Worm (Caenorhabditis elegans) whole organism, L2 larva: ENCODE data around the gene F40H3.2.

ENCODE experiments used
- C34F6.9 ChIP-seq: fragments of 150-350 bp; optimal IDR thresholded peaks from 2 replicates; lab custom pipeline; 2014; ENCODE audit warnings: missing biosample characterization, missing genetic modification characterization
- F13H6.1 ChIP-seq: sonication (generic microtip); optimal IDR thresholded peaks from 2 replicates; lab custom pipeline; 2016; ENCODE audit warnings: missing genetic modification characterization, missing compliant biosample characterization
- R02D3.7 ChIP-seq: fragments of 150-350 bp; optimal IDR thresholded peaks from 2 replicates; lab custom pipeline; 2014; ENCODE audit warnings: missing biosample characterization, missing genetic modification characterization
- Y55F3AM.14 ChIP-seq: fragments of 200-800 bp; sonication (Bioruptor generic); optimal IDR thresholded peaks from 2 replicates; lab custom pipeline; 2018; ENCODE audit warnings: mild to moderate bottlenecking, missing genetic modification characterization, missing compliant biosample characterization
- alr-1 ChIP-seq: fragments of 150-350 bp; optimal IDR thresholded peaks from 2 replicates; lab custom pipeline; 2014; ENCODE audit warnings: missing biosample characterization, missing genetic modification characterization
- aly-2 ChIP-seq: fragments of 150-350 bp; optimal IDR thresholded peaks from 2 replicates; lab custom pipeline; 2014; ENCODE audit warnings: missing biosample characterization, missing genetic modification characterization
- blmp-1 ChIP-seq: sonication (generic microtip); optimal IDR thresholded peaks from 2 replicates; lab custom pipeline; 2017; ENCODE audit warnings: missing genetic modification characterization, mild to moderate bottlenecking, missing compliant biosample characterization, antibody characterized with exemption, moderate library complexity; ENCODE audit not compliant: insufficient read depth
- ceh-16 ChIP-seq: fragments of 150-350 bp; optimal IDR thresholded peaks from 2 replicates; lab custom pipeline; 2014; ENCODE audit warnings: missing biosample characterization, missing genetic modification characterization
- ceh-82 ChIP-seq: fragments of 150-350 bp; optimal IDR thresholded peaks from 2 replicates; lab custom pipeline; 2014; ENCODE audit warnings: missing biosample characterization, missing genetic modification characterization
- crh-2 ChIP-seq: sonication (generic microtip); optimal IDR thresholded peaks from 2 replicates; lab custom pipeline; 2017; ENCODE audit warnings: missing biosample characterization, missing genetic modification characterization
- egl-27 ChIP-seq: sonication (generic microtip); optimal IDR thresholded peaks from 3 replicates; lab custom pipeline; 2017; ENCODE audit warnings: missing biosample characterization, missing genetic modification reagents, missing genetic modification characterization
- elt-1 ChIP-seq: fragments of 150-350 bp; optimal IDR thresholded peaks from 2 replicates; lab custom pipeline; 2014; ENCODE audit warnings: missing biosample characterization, missing genetic modification characterization
- fos-1 ChIP-seq: fragments of 150-350 bp; optimal IDR thresholded peaks from 2 replicates; lab custom pipeline; 2014; ENCODE audit warnings: missing biosample characterization, missing genetic modification characterization
- gmeb-1 ChIP-seq: fragments of 150-350 bp; optimal IDR thresholded peaks from 2 replicates; lab custom pipeline; 2014; ENCODE audit warnings: missing biosample characterization, missing genetic modification characterization
- lin-11 ChIP-seq: fragments of 150-350 bp; sonication (generic microtip); optimal IDR thresholded peaks from 2 replicates; lab custom pipeline; 2014; ENCODE audit warnings: missing biosample characterization, missing genetic modification characterization, inconsistent platforms, mixed read lengths
- lin-13 ChIP-seq: fragments of 150-350 bp; optimal IDR thresholded peaks from 2 replicates; lab custom pipeline; 2014; ENCODE audit warnings: missing biosample characterization, missing genetic modification reagents, missing genetic modification characterization
- lin-39 ChIP-seq: fragments of 150-350 bp; optimal IDR thresholded peaks from 2 replicates; lab custom pipeline; 2014; ENCODE audit warnings: missing biosample characterization, missing genetic modification reagents, missing genetic modification characterization
- lsy-2 ChIP-seq, 2 experiments: fragments of 150-350 bp in 1 of 2; sonication (generic microtip) in 1 of 2; optimal IDR thresholded peaks; 2 replicates each; lab custom pipeline; 2014 to 2017; ENCODE audit warnings: missing biosample characterization in 2 of 2, missing genetic modification characterization in 2 of 2
- mab-5 ChIP-seq: fragments of 150-350 bp; optimal IDR thresholded peaks from 2 replicates; lab custom pipeline; 2014; ENCODE audit warnings: missing biosample characterization, missing genetic modification characterization
- mbf-1 ChIP-seq: sonication (generic microtip); optimal IDR thresholded peaks from 2 replicates; lab custom pipeline; 2017; ENCODE audit warnings: missing biosample characterization, missing genetic modification characterization
- mdl-1 ChIP-seq, 2 experiments: fragments of 150-350 bp in 1 of 2; sonication (generic microtip) in 1 of 2; optimal IDR thresholded peaks; 2 replicates each; lab custom pipeline; 2017; ENCODE audit warnings: missing biosample characterization in 2 of 2, missing genetic modification characterization in 2 of 2
- nhr-10 ChIP-seq: sonication (generic microtip); optimal IDR thresholded peaks from 2 replicates; lab custom pipeline; 2017; ENCODE audit warnings: missing biosample characterization, missing genetic modification characterization
- nhr-11 ChIP-seq: fragments of 150-350 bp; optimal IDR thresholded peaks from 2 replicates; lab custom pipeline; 2014; ENCODE audit warnings: missing biosample characterization, missing genetic modification characterization
- nhr-12 ChIP-seq: fragments of 150-350 bp; optimal IDR thresholded peaks from 2 replicates; lab custom pipeline; 2014; ENCODE audit warnings: missing biosample characterization, missing genetic modification characterization
- nhr-129 ChIP-seq: fragments of 150-350 bp; optimal IDR thresholded peaks from 2 replicates; lab custom pipeline; 2014; ENCODE audit warnings: missing biosample characterization, missing genetic modification characterization
- nhr-21 ChIP-seq: fragments of 150-350 bp; optimal IDR thresholded peaks from 2 replicates; lab custom pipeline; 2014; ENCODE audit warnings: missing biosample characterization, missing genetic modification characterization
- nhr-23 ChIP-seq: fragments of 150-350 bp; optimal IDR thresholded peaks from 2 replicates; lab custom pipeline; 2014; ENCODE audit warnings: missing biosample characterization, missing genetic modification reagents, missing genetic modification characterization
- nhr-237 ChIP-seq: fragments of 150-350 bp; optimal IDR thresholded peaks from 2 replicates; lab custom pipeline; 2014; ENCODE audit warnings: missing biosample characterization, missing genetic modification characterization
- nhr-25 ChIP-seq: fragments of 150-350 bp; sonication (generic microtip); optimal IDR thresholded peaks from 3 replicates; lab custom pipeline; 2014; ENCODE audit warnings: missing biosample characterization, missing genetic modification characterization
- nhr-77 ChIP-seq: fragments of 150-350 bp; optimal IDR thresholded peaks from 2 replicates; lab custom pipeline; 2014; ENCODE audit warnings: missing biosample characterization, missing genetic modification characterization
- peb-1 ChIP-seq: fragments of 150-350 bp; optimal IDR thresholded peaks from 2 replicates; lab custom pipeline; 2014; ENCODE audit warnings: missing biosample characterization, missing genetic modification characterization
- sem-4 ChIP-seq: fragments of 150-350 bp; optimal IDR thresholded peaks from 2 replicates; lab custom pipeline; 2014; ENCODE audit warnings: missing biosample characterization, missing genetic modification reagents, missing genetic modification characterization
- skn-1 ChIP-seq: sonication (generic microtip); optimal IDR thresholded peaks from 2 replicates; lab custom pipeline; 2017; ENCODE audit warnings: missing biosample characterization, missing genetic modification characterization
- sma-3 ChIP-seq: sonication (generic microtip); optimal IDR thresholded peaks from 2 replicates; lab custom pipeline; 2016; ENCODE audit warnings: missing genetic modification reagents, missing genetic modification characterization, missing compliant biosample characterization
- sma-9 ChIP-seq, 2 experiments: fragments of 150-350 bp in 1 of 2; sonication (generic microtip) in 1 of 2; optimal IDR thresholded peaks; 2 replicates each; lab custom pipeline; 2014 to 2016; ENCODE audit warnings: missing genetic modification characterization in 2 of 2, mild to moderate bottlenecking in 1 of 2, missing biosample characterization in 1 of 2, missing compliant biosample characterization in 1 of 2, missing genetic modification reagents in 1 of 2, moderate library complexity in 1 of 2
- snpc-4 ChIP-seq: fragments of 150-350 bp; optimal IDR thresholded peaks from 2 replicates; lab custom pipeline; 2014; ENCODE audit warnings: missing biosample characterization, missing genetic modification characterization
- unc-39 ChIP-seq: fragments of 150-350 bp; optimal IDR thresholded peaks from 2 replicates; lab custom pipeline; 2014; ENCODE audit warnings: missing biosample characterization, missing genetic modification characterization
- unc-55 ChIP-seq: fragments of 150-350 bp; sonication (generic microtip); optimal IDR thresholded peaks from 3 replicates; lab custom pipeline; 2014; ENCODE audit warnings: missing biosample characterization, missing genetic modification reagents, missing genetic modification characterization
- unc-62 ChIP-seq: fragments of 150-350 bp; optimal IDR thresholded peaks from 2 replicates; lab custom pipeline; 2014; ENCODE audit warnings: missing biosample characterization, missing genetic modification reagents, missing genetic modification characterization
- zag-1 ChIP-seq: fragments of 150-350 bp; optimal IDR thresholded peaks from 2 replicates; lab custom pipeline; 2014; ENCODE audit warnings: missing biosample characterization, missing genetic modification characterization
- ztf-1 ChIP-seq: fragments of 200-800 bp; sonication (Bioruptor generic); conservative IDR thresholded peaks from 2 replicates; pipeline ENCODE4 v1.3.6; 2022; ENCODE audit warnings: missing genetic modification characterization, missing compliant biosample characterization
- ztf-11 ChIP-seq: sonication (generic microtip); optimal IDR thresholded peaks from 2 replicates; lab custom pipeline; 2017; ENCODE audit warnings: missing biosample characterization, missing genetic modification characterization
- ztf-4 ChIP-seq: fragments of 150-350 bp; optimal IDR thresholded peaks from 2 replicates; lab custom pipeline; 2014; ENCODE audit warnings: missing biosample characterization, missing genetic modification characterization

F40H3.2 gene

ce11 chrII:6192484-6192883, 19.0 kb downstream of the F40H3.2 start, which contains the start of gene cpb-2:
Gene cpb-2, plus strand, starts transcription at chrII:6192784.
- no peak for TF ChIP-seq zag-1 (tag; lab: Kevin White, UChicago)
- no peak for TF ChIP-seq lin-13 (GFP tag; lab: Kevin White, UChicago)
- no peak for TF ChIP-seq nhr-10
- no peak for TF ChIP-seq nhr-23 (tag; lab: Kevin White, UChicago)
- TF ChIP-seq nhr-21 (tag; lab: Kevin White, UChicago): no peak
- TF ChIP-seq nhr-129 (tag; lab: Kevin White, UChicago): no peak
- no peak for TF ChIP-seq F13H6.1 (tag; lab: Kevin White, UChicago)
- TF ChIP-seq ztf-11 (tag; lab: Kevin White, UChicago): no peak
- TF ChIP-seq egl-27: no peak
- no peak for TF ChIP-seq sma-9 (GFP tag; optimal IDR thresholded peaks at IDR 0.05; lab: Kevin White, UChicago)
- TF ChIP-seq sma-9 (tag; optimal IDR thresholded peaks at IDR 0.05; lab: Kevin White, UChicago): no peak
- no peak for TF ChIP-seq sma-3 (GFP tag; lab: Kevin White, UChicago)
- TF ChIP-seq lsy-2 (tag; optimal IDR thresholded peaks at IDR 0.05; lab: Kevin White, UChicago): no peak
- TF ChIP-seq nhr-25 (tag; lab: Kevin White, UChicago): no peak
- no peak for TF ChIP-seq nhr-237 (tag; lab: Kevin White, UChicago)
- no peak for TF ChIP-seq snpc-4
- no peak for TF ChIP-seq aly-2 (tag; lab: Kevin White, UChicago)
- TF ChIP-seq ceh-82: no peak

ce11 chrII:6196875-6197274, 23.4 kb downstream of the F40H3.2 start, which contains the start of the genes rbmx-2 and C30B5.2:
Gene rbmx-2, minus strand, starts transcription at chrII:6196948.
Gene C30B5.2, plus strand, starts transcription at chrII:6197180.
- TF ChIP-seq mab-5 (tag; lab: Kevin White, UChicago) (no peak), ceh-16 (tag; lab: Kevin White, UChicago) (peak; percentile 2), unc-62 (GFP tag; lab: Kevin White, UChicago) (no peak), nhr-25 (tag; lab: Kevin White, UChicago) (no peak), snpc-4 (no peak), crh-2 (tag; lab: Kevin White, UChicago) (no peak), unc-39 (tag; lab: Kevin White, UChicago) (no peak), aly-2 (tag; lab: Kevin White, UChicago) (no peak), alr-1 (no peak), nhr-11 (tag; lab: Kevin White, UChicago) (no peak), skn-1 (tag; lab: Kevin White, UChicago) (no peak), gmeb-1 (tag; lab: Kevin White, UChicago) (no peak), nhr-21 (tag; lab: Kevin White, UChicago) (no peak), nhr-129 (tag; lab: Kevin White, UChicago) (peak; percentile 53), F13H6.1 (tag; lab: Kevin White, UChicago) (no peak), C34F6.9 (tag; lab: Kevin White, UChicago) (no peak), peb-1 (no peak), nhr-77 (no peak), nhr-237 (tag; lab: Kevin White, UChicago) (no peak), ztf-4 (tag; lab: Kevin White, UChicago) (no peak), unc-55 (GFP tag; lab: Kevin White, UChicago) (no peak), nhr-12 (tag; lab: Kevin White, UChicago) (no peak), lsy-2 (tag; optimal IDR thresholded peaks at IDR 0.05; lab: Kevin White, UChicago) (peak; percentile 69 to 92), zag-1 (tag; lab: Kevin White, UChicago) (no peak), sma-3 (GFP tag; lab: Kevin White, UChicago) (peak; percentile 22), ztf-1 (GFP tag; lab: Robert Waterston, UW) (no peak), fos-1 (tag; lab: Kevin White, UChicago) (peak; percentile 26), blmp-1 (tag; lab: Kevin White, UChicago) (no peak), lin-11 (tag; lab: Kevin White, UChicago) (peak; percentile 24), lin-39 (no peak), Y55F3AM.14 (no peak), ztf-11 (tag; lab: Kevin White, UChicago) (no peak), sma-9 (GFP tag; optimal IDR thresholded peaks at IDR 0.05; lab: Kevin White, UChicago) (peak; percentile 55), sma-9 (tag; optimal IDR thresholded peaks at IDR 0.05; lab: Kevin White, UChicago) (no peak), elt-1 (tag; lab: Kevin White, UChicago) (no peak), mdl-1 (tag; optimal IDR thresholded peaks at IDR 0.05; lab: Kevin White, UChicago) (no peak), R02D3.7 (tag; lab: Kevin White, UChicago) (no peak), nhr-23 (tag; lab: Kevin White, UChicago) (no peak), mbf-1 (tag; lab: Kevin White, UChicago) (no peak), sem-4 (tag; lab: Kevin White, UChicago) (no peak)
